Fruit fly (Drosophila melanogaster): ENCODE results near the gene snf.

snf gene

DNA sequence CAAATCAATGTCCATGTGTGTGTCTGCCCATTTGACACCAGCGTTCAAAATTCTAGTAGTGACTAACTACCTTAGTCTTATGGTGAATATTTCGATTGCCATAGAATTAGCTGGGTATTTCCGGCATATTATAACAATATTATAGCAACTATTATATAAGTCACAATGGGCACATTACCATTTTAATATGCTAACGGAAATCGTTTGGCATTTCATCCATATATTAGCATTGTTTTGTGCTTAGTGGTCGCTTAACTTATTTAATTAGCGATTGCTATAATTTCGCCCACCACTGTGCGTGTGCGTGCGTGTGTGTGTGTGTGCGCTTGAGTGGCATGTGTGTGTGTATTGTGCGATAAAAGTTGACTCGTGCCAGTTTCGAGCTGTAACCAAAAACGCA is 27.7 kb downstream of the snf start (continued):
- 0 out of 2 replicates have a peak, but pooled peaks have one; percentile 27 for TF ChIP-seq onecut (GFP tag; IDR thresholded peaks at IDR 0.05)
- no peak for TF ChIP-seq CG12236 (GFP tag; optimal IDR thresholded peaks at IDR 0.05)
- no peak for TF ChIP-seq gsb-n (tag; optimal IDR thresholded peaks at IDR 0.05)
- TF ChIP-seq inv (GFP tag; IDR thresholded peaks at IDR 0.05; ENCODE audit: partially characterized antibody), result no peak
- TF ChIP-seq CG1602 (GFP tag; optimal IDR thresholded peaks at IDR 0.05), result no peak
- no peak for TF ChIP-seq klu (GFP tag; IDR thresholded peaks at IDR 0.05)
- TF ChIP-seq CG11093 (GFP tag; IDR thresholded peaks at IDR 0.05), result no peak
- no peak for TF ChIP-seq CG11398 (GFP tag; optimal IDR thresholded peaks at IDR 0.05)
- TF ChIP-seq lmd (GFP tag; IDR thresholded peaks at IDR 0.05), result peak; percentile 41; the same call in 1 of the 2 replicates
- TF ChIP-seq Nf-YA (GFP tag; IDR thresholded peaks at IDR 0.05), result no peak
- peak; percentile 9 for TF ChIP-seq odd (GFP tag; optimal IDR thresholded peaks at IDR 0.05)
- TF ChIP-seq so (GFP tag; IDR thresholded peaks at IDR 0.05), result no peak
- no peak for TF ChIP-seq MBD-R2 (GFP tag; IDR thresholded peaks at IDR 0.05)
- TF ChIP-seq CG15601 (tag; optimal IDR thresholded peaks at IDR 0.05), result no peak
- peak; percentile 28 for TF ChIP-seq sug (tag; optimal IDR thresholded peaks at IDR 0.05)
- TF ChIP-seq HLH3B (GFP tag; IDR thresholded peaks at IDR 0.05), result 0 out of 2 replicates have a peak, but pooled peaks have one; percentile 38
- TF ChIP-seq Dp (GFP tag; optimal IDR thresholded peaks at IDR 0.05), result no peak
- no peak for TF ChIP-seq jumu (GFP tag; optimal IDR thresholded peaks at IDR 0.05)
- no peak for TF ChIP-seq Ravus (GFP tag; IDR thresholded peaks at IDR 0.05)
- no peak for TF ChIP-seq CG31224 (GFP tag; IDR thresholded peaks at IDR 0.05)
- no peak for TF ChIP-seq CG6791 (GFP tag; IDR thresholded peaks at IDR 0.05; ENCODE audit: partially characterized antibody)
- TF ChIP-seq Hr51 (GFP tag; optimal IDR thresholded peaks at IDR 0.05), result peak in 1 of 2 experiments; percentile 64
- TF ChIP-seq CG31441 (GFP tag; IDR thresholded peaks at IDR 0.05), result peak; percentile 48; the same call in 1 of the 2 replicates
- TF ChIP-seq Lhr (GFP tag; optimal IDR thresholded peaks at IDR 0.05), result no peak
- TF ChIP-seq corto (GFP tag; optimal IDR thresholded peaks at IDR 0.05), result no peak
- peak; percentile 5 for TF ChIP-seq Blimp-1 (GFP tag; optimal IDR thresholded peaks at IDR 0.05)
- TF ChIP-seq NfI (GFP tag; optimal IDR thresholded peaks at IDR 0.05), result peak; percentile 42
- no peak for TF ChIP-seq Hr78 (GFP tag; optimal IDR thresholded peaks at IDR 0.05)
- TF ChIP-seq CG30020 (tag; optimal IDR thresholded peaks at IDR 0.05), result no peak
- no peak for TF ChIP-seq pum (GFP tag; optimal IDR thresholded peaks at IDR 0.05)
- TF ChIP-seq CG16815 (GFP tag; optimal IDR thresholded peaks at IDR 0.05), result no peak
- peak; percentile 2 for TF ChIP-seq Hsf (GFP tag; optimal IDR thresholded peaks at IDR 0.05)
- peak; percentile 22 for TF ChIP-seq CG12219 (GFP tag; optimal IDR thresholded peaks at IDR 0.05)
- peak; percentile 19 for TF ChIP-seq CG15011 (GFP tag; optimal IDR thresholded peaks at IDR 0.05)
- TF ChIP-seq ham (GFP tag; IDR thresholded peaks at IDR 0.05), result no peak
- TF ChIP-seq Nf-YB (GFP tag; optimal IDR thresholded peaks at IDR 0.05), result no peak
- peak; percentile 36 for TF ChIP-seq CG6854 (GFP tag; optimal IDR thresholded peaks at IDR 0.05)
- peak; percentile 50; the same call in 1 of the 2 replicates for TF ChIP-seq Drgx (GFP tag; IDR thresholded peaks at IDR 0.05)
- no peak for TF ChIP-seq sens-2 (GFP tag; IDR thresholded peaks at IDR 0.05)
- TF ChIP-seq ato (GFP tag; IDR thresholded peaks at IDR 0.05; ENCODE audit: partially characterized antibody), result no peak
- TF ChIP-seq bab2 (GFP tag; optimal IDR thresholded peaks at IDR 0.05), result no peak
- no peak for TF ChIP-seq CG11560 (tag; IDR thresholded peaks at IDR 0.05)
- TF ChIP-seq CG4730 (GFP tag; IDR thresholded peaks at IDR 0.05), result no peak
- TF ChIP-seq wor (GFP tag; IDR thresholded peaks at IDR 0.05), result no peak
- no peak for TF ChIP-seq CG14667 (GFP tag; IDR thresholded peaks at IDR 0.05)
- TF ChIP-seq CG31365 (tag; optimal IDR thresholded peaks at IDR 0.05), result peak; percentile 28
- TF ChIP-seq z (GFP tag; IDR thresholded peaks at IDR 0.05), result no peak
- TF ChIP-seq CG32767 (GFP tag; IDR thresholded peaks at IDR 0.05), result no peak
- TF ChIP-seq CG2712 (tag; optimal IDR thresholded peaks at IDR 0.05), result peak; percentile 20
- no peak for TF ChIP-seq chinmo (GFP tag; IDR thresholded peaks at IDR 0.05; ENCODE audit: partially characterized antibody)
- TF ChIP-seq gfzf (GFP tag; optimal IDR thresholded peaks at IDR 0.05), result no peak

Data from whole organism, embryonic.